Worm (Caenorhabditis elegans) whole organism, early embryonic: ENCODE measurements around the gene T16H12.3.

Experiments used
- F13C5.2 ChIP-seq: sonication (generic microtip); optimal IDR thresholded peaks from 2 replicates; lab custom pipeline; 2017; ENCODE audit warnings: mild to moderate bottlenecking, missing genetic modification characterization, inconsistent platforms, missing compliant biosample characterization
- ama-1 ChIP-seq: fragments of 150-350 bp; optimal IDR thresholded peaks from 2 replicates; lab custom pipeline; 2014
- ceh-13 ChIP-seq: fragments of 200-800 bp; sonication (Bioruptor generic); optimal IDR thresholded peaks from 2 replicates; lab custom pipeline; 2018; ENCODE audit warnings: mild to moderate bottlenecking, missing genetic modification characterization, missing compliant biosample characterization
- flt-1 ChIP-seq: fragments of 200-800 bp; sonication (Bioruptor generic); IDR thresholded peaks from 2 replicates; pipeline ENCODE4 v1.3.6; 2022; ENCODE audit warnings: missing genetic modification characterization, missing compliant biosample characterization
- hmbx-1 ChIP-seq: sonication (generic microtip); optimal IDR thresholded peaks from 2 replicates; lab custom pipeline; 2016; ENCODE audit warnings: mild to moderate bottlenecking, missing genetic modification characterization, missing compliant biosample characterization
- hnd-1 ChIP-seq: sonication (generic microtip); optimal IDR thresholded peaks from 2 replicates; lab custom pipeline; 2016; ENCODE audit warnings: missing genetic modification characterization, missing compliant biosample characterization
- tra-4 ChIP-seq: sonication (generic microtip); optimal IDR thresholded peaks from 2 replicates; lab custom pipeline; 2017; ENCODE audit warnings: missing genetic modification characterization, missing compliant biosample characterization

ce11 chrIII:10037150-10037549, 45.9 kb downstream of the T16H12.3 start, which contains the start of gene M04D8.7:
- no peak for TF ChIP-seq ama-1 (lab: Kevin White, UChicago)
- no peak for TF ChIP-seq flt-1 (GFP tag; lab: Robert Waterston, UW)
- TF ChIP-seq hnd-1: no peak
- TF ChIP-seq ceh-13 (GFP tag; lab: Kevin White, UChicago): no peak
- TF ChIP-seq F13C5.2 (tag; lab: Kevin White, UChicago): no peak
- no peak for TF ChIP-seq hmbx-1 (tag; lab: Kevin White, UChicago)
- no peak for TF ChIP-seq tra-4 (tag; lab: Kevin White, UChicago)
